Fruit fly (Drosophila melanogaster): ENCODE results near the gene CG5151.

- TF ChIP-seq run (tag; optimal IDR thresholded peaks at IDR 0.05) (no peak), gfzf (GFP tag; optimal IDR thresholded peaks at IDR 0.05) (no peak), ewg (GFP tag; optimal IDR thresholded peaks at IDR 0.05) (peak; percentile 3), Fer3 (tag; optimal IDR thresholded peaks at IDR 0.05) (no peak), D (optimal IDR thresholded peaks at IDR 0.05) (no peak), D (GFP tag; optimal IDR thresholded peaks at IDR 0.05) (peak; percentile 31), kni (GFP tag; optimal IDR thresholded peaks at IDR 0.05) (no peak), Dad (GFP tag; optimal IDR thresholded peaks at IDR 0.05) (no peak), Six4 (GFP tag; optimal IDR thresholded peaks at IDR 0.05) (no peak), CG12071 (GFP tag; optimal IDR thresholded peaks at IDR 0.05) (no peak), CG12659 (GFP tag; optimal IDR thresholded peaks at IDR 0.05) (peak; percentile 48), Dip2 (GFP tag; IDR thresholded peaks at IDR 0.05) (no peak), unc-4 (GFP tag; IDR thresholded peaks at IDR 0.05; ENCODE audit: partially characterized antibody) (no peak)
These were observed 8.3 kb upstream of the CG5151 start for dm6 chr3L:16172809-16173276.
